Fruit fly (Drosophila melanogaster): ENCODE results near the gene CG14400.
A peak's percentile ranks its signal among the peaks of the same experiment; 100 is the strongest.

The CG14400 gene

DNA sequence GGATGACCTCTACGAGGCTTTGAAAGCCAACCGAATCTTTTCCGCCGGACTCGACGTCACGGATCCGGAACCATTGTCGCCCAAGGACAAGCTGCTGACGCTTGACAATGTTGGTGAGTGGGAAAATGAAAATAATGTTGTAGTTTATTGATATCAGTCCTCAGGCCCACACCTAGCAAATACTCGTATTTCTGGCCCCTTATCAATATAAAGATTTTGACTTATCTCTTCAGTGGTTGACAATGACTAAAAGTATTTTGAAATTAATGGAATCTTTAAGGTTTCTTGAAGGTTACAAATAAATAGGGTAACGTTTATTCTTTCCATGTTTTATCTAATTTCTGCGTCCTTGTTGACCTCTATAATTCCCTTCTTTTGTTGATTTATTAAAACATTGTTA, 30.6 kb downstream of the CG14400 start:
- TF ChIP-seq usp (GFP tag; optimal IDR thresholded peaks at IDR 0.05) (no peak), Dll (optimal IDR thresholded peaks at IDR 0.05) (no peak), pan (optimal IDR thresholded peaks at IDR 0.05) (no peak), CG8478 (optimal IDR thresholded peaks at IDR 0.05) (no peak), psq (optimal IDR thresholded peaks at IDR 0.05) (no peak), EcR (GFP tag; optimal IDR thresholded peaks at IDR 0.05) (no peak)

DNA sequence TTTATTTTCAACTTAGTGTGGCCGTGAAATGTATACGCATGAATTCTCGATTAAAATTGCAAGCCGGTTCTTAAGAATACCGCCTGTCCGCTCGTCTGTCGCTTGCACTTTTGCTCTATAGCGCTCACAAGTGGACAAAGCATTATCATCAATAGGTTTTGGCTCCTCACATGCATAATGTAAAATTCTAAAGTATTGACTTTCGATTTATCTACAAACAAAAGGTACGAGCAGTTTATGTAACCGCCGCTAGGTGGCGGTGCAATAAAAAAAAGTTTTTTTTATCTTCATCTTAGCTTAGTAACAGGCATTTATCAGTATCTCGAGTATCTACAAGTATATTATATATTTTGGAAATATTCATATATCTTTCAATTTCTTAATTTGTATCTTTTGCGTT, 31.5 kb downstream of the CG14400 start:
- no peak for TF ChIP-seq usp (GFP tag; optimal IDR thresholded peaks at IDR 0.05)
- TF ChIP-seq Dll (optimal IDR thresholded peaks at IDR 0.05), result no peak
- TF ChIP-seq EcR (GFP tag; optimal IDR thresholded peaks at IDR 0.05), result no peak
- no peak for TF ChIP-seq CG8478 (optimal IDR thresholded peaks at IDR 0.05)
- TF ChIP-seq pan (optimal IDR thresholded peaks at IDR 0.05), result no peak
- TF ChIP-seq psq (optimal IDR thresholded peaks at IDR 0.05), result no peak

DNA sequence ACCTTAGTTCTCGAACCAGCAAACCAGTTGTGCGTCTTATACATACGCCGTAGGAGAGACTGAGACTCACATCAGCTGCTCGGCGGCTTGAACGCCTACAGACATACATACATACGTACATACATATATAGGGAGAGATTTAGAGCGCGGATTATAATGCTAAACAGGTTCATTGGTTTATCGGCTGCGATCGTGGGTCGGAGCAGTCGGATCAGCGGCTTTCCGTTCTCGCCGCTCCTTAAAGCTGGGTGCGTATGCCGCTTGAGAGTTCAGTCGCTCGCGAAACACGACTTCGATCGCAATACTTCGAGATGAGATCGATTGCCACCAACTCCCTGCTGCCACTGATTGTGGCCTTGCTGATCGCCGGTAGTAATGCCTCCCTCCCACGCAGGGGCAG, 32.4 kb downstream of the CG14400 start:
- TF ChIP-seq CG8478 (optimal IDR thresholded peaks at IDR 0.05) (no peak), psq (optimal IDR thresholded peaks at IDR 0.05) (no peak), EcR (GFP tag; optimal IDR thresholded peaks at IDR 0.05) (no peak), usp (GFP tag; optimal IDR thresholded peaks at IDR 0.05) (no peak), Dll (optimal IDR thresholded peaks at IDR 0.05) (no peak), pan (optimal IDR thresholded peaks at IDR 0.05) (no peak)

DNA sequence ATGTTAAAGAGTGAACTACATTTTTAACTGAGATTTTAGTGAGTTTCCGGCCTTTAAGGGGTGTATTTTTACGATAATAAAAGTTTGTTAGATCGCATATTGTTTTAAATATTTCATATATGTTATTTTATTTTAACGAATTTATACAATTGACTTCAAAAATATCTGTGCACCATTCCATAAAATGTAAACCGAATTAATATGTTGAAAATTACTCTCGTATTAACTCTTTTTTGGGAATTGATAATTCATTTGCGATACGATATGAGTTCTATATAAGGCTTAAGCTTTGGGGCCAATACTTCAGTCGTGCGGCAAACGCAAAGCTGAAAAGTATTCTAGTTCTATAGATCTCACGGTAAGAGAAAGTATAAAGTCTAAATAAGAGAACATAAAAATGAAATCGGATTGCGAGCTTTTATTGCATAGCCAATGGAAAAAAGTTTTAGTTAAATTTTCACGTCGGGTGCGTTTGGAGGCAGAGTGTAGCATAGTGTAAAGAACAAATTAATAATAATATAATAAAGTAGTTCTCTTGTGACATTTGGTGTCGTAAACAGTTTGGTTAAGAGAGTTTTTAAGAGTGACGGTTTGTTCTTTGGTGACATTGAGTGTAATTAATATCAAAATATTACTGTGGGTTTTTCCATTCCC, 33.4 kb downstream of the CG14400 start:
- TF ChIP-seq usp (GFP tag; optimal IDR thresholded peaks at IDR 0.05), result no peak
- TF ChIP-seq EcR (GFP tag; optimal IDR thresholded peaks at IDR 0.05), result no peak
- no peak for TF ChIP-seq pan (optimal IDR thresholded peaks at IDR 0.05)
- no peak for TF ChIP-seq psq (optimal IDR thresholded peaks at IDR 0.05)
- no peak for TF ChIP-seq Dll (optimal IDR thresholded peaks at IDR 0.05)
- no peak for TF ChIP-seq CG8478 (optimal IDR thresholded peaks at IDR 0.05)

DNA sequence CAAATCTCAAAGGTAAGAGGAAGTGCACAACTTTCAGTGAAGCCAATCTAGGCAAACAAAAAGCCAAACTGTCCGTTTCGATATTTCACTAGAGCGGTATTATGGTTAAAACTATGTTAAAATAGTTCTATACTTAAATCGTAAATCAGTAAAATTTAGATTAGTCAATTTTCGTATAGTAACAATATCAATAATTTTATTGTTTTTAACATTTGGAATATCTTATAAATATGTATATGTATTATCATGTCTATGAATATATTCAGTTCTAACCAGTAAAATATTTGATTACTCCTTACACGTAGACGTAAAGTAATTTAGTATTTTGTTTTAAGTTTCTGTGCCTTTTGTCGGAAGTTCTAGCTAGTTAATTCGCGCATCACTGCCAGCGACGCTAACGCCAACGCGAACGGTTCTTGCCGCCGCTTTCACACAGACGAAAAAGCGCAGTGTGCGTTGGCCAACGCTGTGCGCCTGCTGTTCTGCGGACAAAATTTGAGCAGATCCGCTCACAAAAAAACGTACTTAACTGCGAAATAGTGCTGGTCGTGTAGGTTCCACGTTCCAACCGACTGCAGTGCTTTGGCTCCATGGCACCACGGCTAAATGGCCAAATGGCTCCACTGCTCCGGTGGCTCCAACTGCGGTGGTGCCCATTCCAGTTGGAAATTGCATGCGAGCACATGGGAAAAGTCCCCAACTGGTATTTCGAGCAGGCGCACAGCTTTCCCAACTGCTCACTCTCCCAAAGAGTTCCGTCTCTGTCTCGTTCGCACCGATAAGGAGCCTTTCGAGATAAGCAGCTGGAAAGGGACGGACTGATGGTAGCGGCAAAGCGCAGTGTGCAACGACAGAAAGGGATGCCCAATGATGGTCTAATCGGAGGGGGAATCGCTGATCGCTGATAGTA, 34.2 kb downstream of the CG14400 start:
- TF ChIP-seq psq (optimal IDR thresholded peaks at IDR 0.05) (no peak), usp (GFP tag; optimal IDR thresholded peaks at IDR 0.05) (no peak), CG8478 (optimal IDR thresholded peaks at IDR 0.05) (peak; percentile 73), Dll (optimal IDR thresholded peaks at IDR 0.05) (no peak)

DNA sequence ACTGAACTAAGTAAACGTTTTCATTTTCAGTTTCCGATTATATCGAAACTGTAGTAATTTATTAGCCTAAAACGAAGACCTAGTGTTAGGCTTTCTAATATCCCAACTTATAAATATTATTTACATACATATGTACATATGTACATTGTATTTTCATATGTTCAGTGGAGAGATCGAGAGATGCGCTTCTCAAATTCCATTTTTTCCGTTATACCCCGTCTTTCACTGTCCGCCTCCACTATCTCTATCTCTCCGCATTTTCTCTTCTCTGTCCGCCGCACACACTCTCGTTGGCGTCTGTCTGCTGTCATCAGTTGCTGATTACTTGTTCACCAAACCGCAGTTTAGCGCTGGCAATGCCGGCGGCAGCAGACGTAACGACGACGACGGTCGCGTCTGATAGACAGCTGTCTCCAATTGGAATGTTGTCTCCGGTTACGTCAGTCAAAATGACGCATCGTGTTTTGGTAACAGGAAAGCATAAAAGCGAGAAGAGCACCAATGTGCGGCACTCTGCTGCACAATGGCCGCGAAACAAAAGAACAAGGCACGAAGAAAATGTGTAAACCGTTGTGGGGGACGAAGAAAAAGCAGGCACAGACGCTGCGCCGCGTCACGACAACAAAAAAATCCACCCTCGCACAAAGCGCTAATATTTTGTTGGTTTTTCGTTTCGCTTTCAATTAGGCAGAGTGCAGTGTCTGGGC, 35.0 kb downstream of the CG14400 start, which contains the start of gene CG9331:
Gene CG9331 (plus strand): TSS at position 340 of the 707 bp plus-strand sequence.
- TF ChIP-seq psq (optimal IDR thresholded peaks at IDR 0.05), result no peak
- TF ChIP-seq Dll (optimal IDR thresholded peaks at IDR 0.05), result no peak
- TF ChIP-seq usp (GFP tag; optimal IDR thresholded peaks at IDR 0.05), result no peak
- TF ChIP-seq CG8478 (optimal IDR thresholded peaks at IDR 0.05), result no peak
- no peak for TF ChIP-seq EcR (GFP tag; optimal IDR thresholded peaks at IDR 0.05)
- no peak for TF ChIP-seq pan (optimal IDR thresholded peaks at IDR 0.05)

DNA sequence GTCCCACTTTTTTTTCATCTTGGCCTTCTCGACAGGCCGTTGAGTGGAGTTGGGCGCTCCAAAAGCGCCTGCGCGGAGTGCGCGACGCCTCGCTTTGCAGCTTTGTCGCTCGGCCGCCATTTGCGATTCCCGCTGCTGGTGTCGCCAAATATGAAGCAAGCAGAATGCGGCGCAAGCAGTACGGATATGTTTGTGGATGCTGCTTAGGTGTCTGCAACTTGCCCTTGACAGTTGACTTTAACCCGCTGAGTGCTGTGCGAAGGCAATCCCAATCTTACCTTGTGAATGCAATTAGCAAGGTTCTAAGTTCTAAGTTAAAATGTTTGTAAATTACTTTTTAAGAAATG, 35.7 kb downstream of the CG14400 start:
- no peak for TF ChIP-seq CG8478 (optimal IDR thresholded peaks at IDR 0.05)
- no peak for TF ChIP-seq pan (optimal IDR thresholded peaks at IDR 0.05)
- TF ChIP-seq Dll (optimal IDR thresholded peaks at IDR 0.05), result no peak
- no peak for TF ChIP-seq EcR (GFP tag; optimal IDR thresholded peaks at IDR 0.05)
- TF ChIP-seq psq (optimal IDR thresholded peaks at IDR 0.05), result no peak
- no peak for TF ChIP-seq usp (GFP tag; optimal IDR thresholded peaks at IDR 0.05)

DNA sequence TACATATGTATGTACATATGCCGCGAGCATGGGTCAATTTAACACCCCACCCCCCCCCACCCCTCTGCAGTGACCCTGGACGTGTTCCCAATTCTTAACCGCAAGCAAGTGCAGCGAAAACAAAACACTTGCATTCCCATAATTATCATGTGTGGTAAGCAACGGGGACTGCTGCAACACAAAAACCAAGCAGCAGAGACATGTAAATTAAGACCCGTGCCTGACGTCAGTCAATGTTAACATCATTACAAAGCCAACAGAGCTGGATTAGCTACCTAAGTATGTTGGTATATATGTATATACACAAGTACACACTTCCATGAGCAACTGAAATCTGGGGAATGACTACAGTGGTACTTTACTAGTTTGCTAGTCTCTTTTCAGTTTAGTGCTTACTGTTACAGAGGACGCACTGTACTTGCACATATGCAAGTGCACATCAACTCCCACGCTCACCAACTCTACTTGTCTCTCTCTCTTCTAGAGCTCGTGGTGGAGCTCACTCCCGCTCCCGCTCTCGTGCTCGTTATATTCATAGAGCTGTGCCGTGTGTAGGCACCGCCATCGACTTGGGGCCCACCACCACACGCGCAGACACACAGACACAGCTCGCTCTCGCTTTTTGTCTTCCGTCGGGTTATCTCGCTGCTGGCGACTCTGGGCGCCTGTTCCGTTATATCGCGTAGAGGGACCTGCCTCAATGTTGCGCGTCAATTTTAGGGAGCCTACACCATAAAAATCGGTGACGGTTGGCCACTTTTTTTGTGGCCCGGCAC, 36.3 kb downstream of the CG14400 start:
- TF ChIP-seq usp (GFP tag; optimal IDR thresholded peaks at IDR 0.05) (no peak), psq (optimal IDR thresholded peaks at IDR 0.05) (no peak), pan (optimal IDR thresholded peaks at IDR 0.05) (no peak), Dll (optimal IDR thresholded peaks at IDR 0.05) (no peak), EcR (GFP tag; optimal IDR thresholded peaks at IDR 0.05) (no peak), CG8478 (optimal IDR thresholded peaks at IDR 0.05) (no peak)

DNA sequence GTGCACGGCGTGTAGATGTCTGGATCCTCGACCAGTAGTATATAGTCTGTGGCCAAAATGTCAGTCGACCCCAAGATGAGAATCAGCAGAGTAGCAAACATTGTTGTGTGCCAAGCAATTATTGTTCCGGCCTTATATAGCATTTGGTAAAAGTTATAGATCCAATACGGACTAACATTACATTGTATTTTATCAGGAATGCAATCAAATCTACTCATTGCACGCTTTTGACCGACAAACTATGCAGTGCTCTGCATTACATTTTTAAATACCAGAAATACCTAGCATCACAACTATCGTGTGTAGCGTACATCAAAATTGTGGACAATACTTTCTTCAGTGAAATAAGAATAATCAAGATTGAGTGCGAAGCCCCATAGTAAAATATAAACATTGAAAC, 36.9 kb downstream of the CG14400 start, which contains the start of gene CheB38c:
Gene CheB38c (minus strand): TSS at position 101 of the 400 bp plus-strand sequence.
- TF ChIP-seq pan (optimal IDR thresholded peaks at IDR 0.05), result no peak
- TF ChIP-seq Dll (optimal IDR thresholded peaks at IDR 0.05), result no peak
- TF ChIP-seq EcR (GFP tag; optimal IDR thresholded peaks at IDR 0.05), result no peak

DNA sequence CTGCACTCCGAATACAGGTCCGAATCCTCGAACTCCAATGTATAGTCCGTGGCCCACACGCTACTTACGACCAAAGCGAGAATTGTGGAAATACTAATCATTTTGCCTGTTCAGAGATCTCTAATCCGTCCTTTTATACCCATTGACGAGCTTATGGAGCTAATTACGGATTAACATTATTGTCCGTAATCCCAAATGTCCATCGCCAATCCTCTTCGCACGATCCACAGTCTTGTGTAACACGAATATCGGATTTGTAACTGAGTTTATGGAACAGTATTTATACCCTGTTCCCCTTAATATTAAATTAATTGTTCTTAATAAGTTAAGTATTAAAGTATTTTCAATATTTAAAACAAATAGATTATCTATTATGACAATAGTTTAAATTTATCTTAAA, 39.3 kb downstream of the CG14400 start, which contains the start of gene CheB38a:
Gene CheB38a (minus strand): TSS at position 101 of the 400 bp plus-strand sequence.
- TF ChIP-seq EcR (GFP tag; optimal IDR thresholded peaks at IDR 0.05) (no peak), psq (optimal IDR thresholded peaks at IDR 0.05) (no peak), pan (optimal IDR thresholded peaks at IDR 0.05) (no peak), Dll (optimal IDR thresholded peaks at IDR 0.05) (no peak), usp (GFP tag; optimal IDR thresholded peaks at IDR 0.05) (no peak), CG8478 (optimal IDR thresholded peaks at IDR 0.05) (no peak)

DNA sequence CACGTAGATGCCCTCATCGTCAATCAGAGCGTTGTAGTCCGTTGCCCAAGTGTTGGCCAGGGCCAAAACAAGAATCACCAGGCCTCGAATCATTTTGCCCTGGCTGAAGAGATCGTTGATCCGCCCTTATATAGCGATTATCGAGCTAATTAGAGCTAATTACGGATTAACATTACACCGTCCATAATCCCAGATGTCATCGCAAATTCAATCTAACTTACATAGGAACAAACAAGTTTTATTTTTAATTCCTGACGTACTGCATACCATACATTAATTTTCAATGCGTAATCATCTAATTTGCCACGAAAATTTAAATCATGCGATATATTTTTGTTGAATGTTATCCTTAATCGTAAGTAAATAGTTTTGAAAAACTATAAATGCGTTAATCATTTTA, 40.5 kb downstream of the CG14400 start, which contains the start of gene CheB38b:
Gene CheB38b (minus strand): TSS at position 101 of the 400 bp plus-strand sequence.
- TF ChIP-seq EcR (GFP tag; optimal IDR thresholded peaks at IDR 0.05) (no peak), usp (GFP tag; optimal IDR thresholded peaks at IDR 0.05) (no peak), psq (optimal IDR thresholded peaks at IDR 0.05) (no peak), pan (optimal IDR thresholded peaks at IDR 0.05) (no peak), CG8478 (optimal IDR thresholded peaks at IDR 0.05) (no peak)

All from whole organism.